Fruit fly (Drosophila melanogaster) whole organism, embryonic: ENCODE data around the gene CG11905.

Experiments used
- Awh ChIP-seq: fragments of 200-800 bp; sonication (Bioruptor generic); IDR thresholded peaks from 2 replicates; pipeline ENCODE4, ENCODE4 v1.3.6; 2022; ENCODE audit warnings: missing biosample characterization, missing genetic modification characterization
- CG11456 ChIP-seq: fragments of 200-800 bp; sonication (Bioruptor generic); IDR thresholded peaks from 3 replicates; pipeline ENCODE4 v1.3.6; 2022; ENCODE audit warnings: missing biosample characterization, missing genetic modification characterization
- CG11695 ChIP-seq: fragments of 200-800 bp; sonication (Bioruptor generic); IDR thresholded peaks from 3 replicates; pipeline ENCODE4 v1.3.6; 2022; ENCODE audit warnings: missing biosample characterization, missing genetic modification characterization
- CG13424 ChIP-seq: fragments of 200-800 bp; sonication (Bioruptor generic); optimal IDR thresholded peaks from 2 replicates; lab custom pipeline; 2019; ENCODE audit warnings: missing biosample characterization, mild to moderate bottlenecking, missing genetic modification characterization, moderate library complexity
- CG17361 ChIP-seq: fragments of 200-800 bp; sonication (Bioruptor generic); IDR thresholded peaks from 3 replicates; pipeline ENCODE4 v1.3.6; 2022; ENCODE audit warnings: missing biosample characterization, missing genetic modification characterization
- CG2120 ChIP-seq: fragments of 200-800 bp; sonication (Bioruptor generic); optimal IDR thresholded peaks from 3 replicates; lab custom pipeline; 2016; ENCODE audit warnings: missing biosample characterization, missing genetic modification characterization
- CG2199 ChIP-seq: fragments of 200-800 bp; sonication (Bioruptor generic); IDR thresholded peaks from 3 replicates; pipeline ENCODE4 v1.3.6; 2022; ENCODE audit warnings: missing biosample characterization, missing genetic modification characterization
- CG2678 ChIP-seq: fragments of 200-800 bp; sonication (Bioruptor generic); optimal IDR thresholded peaks from 3 replicates; lab custom pipeline; 2019; ENCODE audit warnings: missing biosample characterization, mild to moderate bottlenecking, missing genetic modification characterization, moderate library complexity
- CG2712 ChIP-seq: fragments of 200-800 bp; optimal IDR thresholded peaks from 3 replicates; lab custom pipeline; 2019; ENCODE audit warnings: missing biosample characterization, mild to moderate bottlenecking, missing genetic modification characterization, moderate library complexity
- CG31441 ChIP-seq: fragments of 200-800 bp; sonication (Bioruptor generic); IDR thresholded peaks from 2 replicates; pipeline ENCODE4 v1.3.6; 2022; ENCODE audit warnings: missing biosample characterization, missing genetic modification characterization
- CG32767 ChIP-seq: fragments of 200-800 bp; sonication (Bioruptor generic); IDR thresholded peaks from 2 replicates; pipeline ENCODE4 v1.3.6; 2022; ENCODE audit warnings: missing biosample characterization, missing genetic modification characterization
- CG3838 ChIP-seq: fragments of 200-800 bp; sonication (Bioruptor generic); optimal IDR thresholded peaks from 3 replicates; lab custom pipeline; 2016; ENCODE audit warnings: missing biosample characterization, missing genetic modification characterization
- CG4404 ChIP-seq: fragments of 200-800 bp; sonication (Bioruptor generic); IDR thresholded peaks from 2 replicates; pipeline ENCODE4 v1.3.6; 2022; ENCODE audit warnings: missing biosample characterization, missing genetic modification characterization
- CG6175 ChIP-seq: fragments of 200-800 bp; sonication (Bioruptor generic); IDR thresholded peaks from 3 replicates; pipeline ENCODE4 v1.3.6; 2022; ENCODE audit warnings: missing biosample characterization, missing genetic modification characterization
- CG7271 ChIP-seq: fragments of 200-800 bp; sonication (Bioruptor generic); optimal IDR thresholded peaks from 2 replicates; lab custom pipeline; 2018; ENCODE audit warnings: missing biosample characterization, mild to moderate bottlenecking, missing genetic modification characterization, moderate library complexity
- CG7839 ChIP-seq: fragments of 200-800 bp; sonication (Bioruptor generic); optimal IDR thresholded peaks from 3 replicates; lab custom pipeline; 2018; ENCODE audit warnings: missing biosample characterization, mild to moderate bottlenecking, missing genetic modification characterization, moderate library complexity
- CG8281 ChIP-seq: fragments of 200-800 bp; sonication (Bioruptor generic); optimal IDR thresholded peaks from 2 replicates; lab custom pipeline; 2018; ENCODE audit warnings: missing biosample characterization, mild to moderate bottlenecking, missing genetic modification characterization, moderate library complexity
- CG8924 ChIP-seq: fragments of 200-800 bp; optimal IDR thresholded peaks from 3 replicates; lab custom pipeline; 2019; ENCODE audit warnings: missing biosample characterization, mild to moderate bottlenecking, missing genetic modification characterization, moderate library complexity
- CG9876 ChIP-seq: fragments of 200-800 bp; sonication (Bioruptor generic); optimal IDR thresholded peaks from 2 replicates; lab custom pipeline; 2016; ENCODE audit warnings: missing biosample characterization, missing genetic modification characterization
- CoRest ChIP-seq: fragments of 200-800 bp; sonication (Bioruptor generic); optimal IDR thresholded peaks from 3 replicates; lab custom pipeline; 2018; ENCODE audit warnings: missing biosample characterization, mild to moderate bottlenecking, missing genetic modification characterization, moderate library complexity
- Ets65A ChIP-seq: fragments of 200-800 bp; sonication (Bioruptor generic); peaks from one replicate; lab custom pipeline; 2016; ENCODE audit warnings: missing biosample characterization, missing genetic modification characterization
- HmgD ChIP-seq: fragments of 200-800 bp; sonication (Bioruptor generic); optimal IDR thresholded peaks from 3 replicates; lab custom pipeline; 2016; ENCODE audit warnings: missing biosample characterization, missing genetic modification characterization
- Hr78 ChIP-seq, 2 experiments: fragments of 200-800 bp in 1 of 2; fragments of >200 bp in 1 of 2; sonication (Bioruptor generic) in 1 of 2; optimal IDR thresholded peaks; 2 replicates each; lab custom pipeline; 2017 to 2019; ENCODE audit warnings: missing biosample characterization in 2 of 2, missing genetic modification characterization in 2 of 2, mild to moderate bottlenecking in 1 of 2, moderate library complexity in 1 of 2
- Oaz ChIP-seq: fragments of 200-800 bp; sonication (Bioruptor generic); IDR thresholded peaks from 2 replicates; pipeline ENCODE4 v1.3.6; 2022; ENCODE audit warnings: missing biosample characterization, missing genetic modification characterization
- Oli ChIP-seq: fragments of 200-800 bp; sonication (Bioruptor generic); optimal IDR thresholded peaks from 2 replicates; lab custom pipeline; 2018; ENCODE audit warnings: missing biosample characterization, mild to moderate bottlenecking, missing genetic modification characterization, moderate library complexity
- Sox100B ChIP-seq: fragments of 200-800 bp; sonication (Bioruptor generic); optimal IDR thresholded peaks from 3 replicates; lab custom pipeline; 2018; ENCODE audit warnings: missing biosample characterization, mild to moderate bottlenecking, missing genetic modification characterization
- Sox102F ChIP-seq: fragments of 200-800 bp; sonication (Bioruptor generic); optimal IDR thresholded peaks from 2 replicates; lab custom pipeline; 2018; ENCODE audit warnings: missing biosample characterization, mild to moderate bottlenecking, missing genetic modification characterization, moderate library complexity
- al ChIP-seq: fragments of 200-800 bp; sonication (Bioruptor generic); IDR thresholded peaks from 2 replicates; pipeline ENCODE4 v1.3.6; 2022; ENCODE audit warnings: missing biosample characterization, missing genetic modification characterization
- chinmo ChIP-seq: fragments of 200-800 bp; sonication (Bioruptor generic); IDR thresholded peaks from 4 replicates; pipeline ENCODE4 v1.3.6; 2022; ENCODE audit warnings: missing biosample characterization, missing genetic modification characterization; ENCODE audit not compliant: partially characterized antibody
- dmrt99B ChIP-seq: fragments of 200-800 bp; sonication (Bioruptor generic); optimal IDR thresholded peaks from 2 replicates; lab custom pipeline; 2018; ENCODE audit warnings: missing biosample characterization, mild to moderate bottlenecking, missing genetic modification characterization, moderate library complexity
- exex ChIP-seq: fragments of 200-800 bp; sonication (Bioruptor generic); optimal IDR thresholded peaks from 4 replicates; lab custom pipeline; 2018; ENCODE audit warnings: missing biosample characterization, mild to moderate bottlenecking, missing genetic modification characterization, moderate library complexity
- gem ChIP-seq: fragments of 200-800 bp; sonication (Bioruptor generic); optimal IDR thresholded peaks from 2 replicates; lab custom pipeline; 2019; ENCODE audit warnings: missing biosample characterization, mild to moderate bottlenecking, missing genetic modification characterization, moderate library complexity
- grau ChIP-seq: fragments of 200-800 bp; optimal IDR thresholded peaks from 3 replicates; lab custom pipeline; 2019; ENCODE audit warnings: missing biosample characterization, mild to moderate bottlenecking, missing genetic modification characterization, moderate library complexity
- knrl ChIP-seq: fragments of 200-800 bp; sonication (Bioruptor generic); IDR thresholded peaks from 3 replicates; pipeline ENCODE4 v1.3.6; 2022; ENCODE audit warnings: missing biosample characterization, missing genetic modification characterization; ENCODE audit not compliant: partially characterized antibody
- nom ChIP-seq: fragments of 200-800 bp; sonication (Bioruptor generic); optimal IDR thresholded peaks from 2 replicates; lab custom pipeline; 2017; ENCODE audit warnings: missing biosample characterization, missing genetic modification characterization, mild to moderate bottlenecking, moderate library complexity, missing genetic modification reagents
- sisA ChIP-seq: fragments of 200-800 bp; sonication (Bioruptor generic); IDR thresholded peaks from 2 replicates; pipeline ENCODE4 v1.3.6; 2022; ENCODE audit warnings: missing biosample characterization, missing genetic modification characterization
- sr ChIP-seq: fragments of 200-800 bp; sonication (Bioruptor generic); IDR thresholded peaks from 3 replicates; pipeline ENCODE4 v1.3.6; 2022; ENCODE audit warnings: missing biosample characterization, missing genetic modification characterization
- tap ChIP-seq: fragments of 200-800 bp; optimal IDR thresholded peaks from 3 replicates; lab custom pipeline; 2019; ENCODE audit warnings: missing biosample characterization, mild to moderate bottlenecking, missing genetic modification characterization, moderate library complexity
- vvl ChIP-seq: fragments of 200-800 bp; sonication (Bioruptor generic); IDR thresholded peaks from 2 replicates; pipeline ENCODE4 v1.3.6; 2022; ENCODE audit warnings: missing biosample characterization, missing genetic modification characterization
- wek ChIP-seq: fragments of 200-800 bp; sonication (Bioruptor generic); optimal IDR thresholded peaks from 3 replicates; lab custom pipeline; 2018; ENCODE audit warnings: missing biosample characterization, mild to moderate bottlenecking, missing genetic modification characterization, moderate library complexity
- wor ChIP-seq: fragments of 200-800 bp; sonication (Bioruptor generic); IDR thresholded peaks from 2 replicates; pipeline ENCODE4 v1.3.6; 2022; ENCODE audit warnings: missing biosample characterization, missing genetic modification characterization
- z ChIP-seq: fragments of 200-800 bp; sonication (Bioruptor generic); IDR thresholded peaks from 3 replicates; pipeline ENCODE4 v1.3.6; 2022; ENCODE audit warnings: missing biosample characterization, missing genetic modification characterization

CG11905 gene

dm6 chr3L:16930522-16930921, 4.8 kb downstream of the CG11905 start (continued):
- peak; percentile 93 for TF ChIP-seq Ets65A (GFP tag; lab: Kevin White, UChicago)
- 0 out of 3 replicates have a peak, but pooled peaks have one; percentile 13 for TF ChIP-seq CG2199 (GFP tag; lab: Robert Waterston, UW)
- TF ChIP-seq CG8924, result no peak
- TF ChIP-seq CG32767 (GFP tag; lab: Robert Waterston, UW), result no peak
- TF ChIP-seq CG6175 (GFP tag; lab: Robert Waterston, UW), result peak; percentile 47; the same call in 1 of the 3 replicates
- peak; percentile 22 for TF ChIP-seq HmgD (GFP tag; lab: Kevin White, UChicago)
- no peak for TF ChIP-seq CG3838 (GFP tag; lab: Kevin White, UChicago)
- no peak for TF ChIP-seq CG4404 (GFP tag; lab: Robert Waterston, UW)
- 0 out of 3 replicates have a peak, but pooled peaks have one; percentile 43 for TF ChIP-seq knrl (GFP tag; lab: Robert Waterston, UW)
- 0 out of 2 replicates have a peak, but pooled peaks have one; percentile 32 for TF ChIP-seq Oaz (GFP tag; lab: Robert Waterston, UW)

dm6 chr3L:16927375-16927774, 8.0 kb downstream of the CG11905 start, which contains the start of gene CG13023:
TSS of gene CG13023 (minus strand) at chr3L:16927434.
- no peak for TF ChIP-seq CG7271 (tag; lab: Kevin White, UChicago)
- no peak for TF ChIP-seq tap (tag; lab: Kevin White, UChicago)
- peak; percentile 62 for TF ChIP-seq nom

- TF ChIP-seq z (GFP tag; lab: Robert Waterston, UW) (peak; percentile 88), wek (peak; percentile 12), CG2120 (GFP tag; lab: Kevin White, UChicago) (no peak), vvl (GFP tag; lab: Robert Waterston, UW) (0 out of 2 replicates have a peak, but pooled peaks have one; percentile 22), chinmo (GFP tag; lab: Robert Waterston, UW) (0 out of 4 replicates have a peak, but pooled peaks have one; percentile 35), tap (tag; lab: Kevin White, UChicago) (no peak)
- TF ChIP-seq, all 482 proteins: peak for 4
Observed at dm6 chr3L:16922952-16923351, 12.4 kb downstream of the CG11905 start, which contains the start of gene CG13028. TSS of gene CG13028 (plus strand) at chr3L:16923252.

- peak; percentile 16 for TF ChIP-seq CG2712
- 0 out of 3 replicates have a peak, but pooled peaks have one; percentile 36 for TF ChIP-seq CG11456 (GFP tag; lab: Robert Waterston, UW)
- no peak for TF ChIP-seq exex (tag; lab: Kevin White, UChicago)
- peak; percentile 25; the same call in 1 of the 2 replicates for TF ChIP-seq sisA (GFP tag; lab: Robert Waterston, UW)
- no peak for TF ChIP-seq al (GFP tag; lab: Robert Waterston, UW)
- TF ChIP-seq sr (GFP tag; lab: Robert Waterston, UW), result peak; percentile 76
- TF ChIP-seq CG13424, result peak; percentile 42
- TF ChIP-seq wor (GFP tag; lab: Robert Waterston, UW), result 0 out of 2 replicates have a peak, but pooled peaks have one; percentile 31
- TF ChIP-seq CG2678, result peak; percentile 19
- 0 out of 2 replicates have a peak, but pooled peaks have one; percentile 9 for TF ChIP-seq vvl (GFP tag; lab: Robert Waterston, UW)
- TF ChIP-seq CoRest (tag; lab: Kevin White, UChicago), result peak; percentile 12
- TF ChIP-seq CG11695 (GFP tag; lab: Robert Waterston, UW), result no peak
- peak; percentile 48 for TF ChIP-seq dmrt99B (tag; lab: Kevin White, UChicago)
- TF ChIP-seq chinmo (GFP tag; lab: Robert Waterston, UW), result peak; percentile 54; the same call in 1 of the 4 replicates
- peak; percentile 50 for TF ChIP-seq Sox100B (GFP tag; lab: Kevin White, UChicago)
- TF ChIP-seq CG7839 (tag; lab: Kevin White, UChicago), result peak; percentile 2
- TF ChIP-seq gem (tag; lab: Kevin White, UChicago), result peak; percentile 42
- TF ChIP-seq Oli (tag; lab: Kevin White, UChicago), result peak; percentile 7
- peak; percentile 95 for TF ChIP-seq CG8281 (tag; lab: Kevin White, UChicago)
- no peak for TF ChIP-seq CG9876 (GFP tag; lab: Kevin White, UChicago)
- TF ChIP-seq Awh (GFP tag; lab: Robert Waterston, UW), result 0 out of 2 replicates have a peak, but pooled peaks have one; percentile 15
- TF ChIP-seq Sox102F, result peak; percentile 59
- TF ChIP-seq CG31441 (GFP tag; lab: Robert Waterston, UW), result 0 out of 2 replicates have a peak, but pooled peaks have one; percentile 24
- 0 out of 3 replicates have a peak, but pooled peaks have one; percentile 22 for TF ChIP-seq CG17361 (GFP tag; lab: Robert Waterston, UW)
- peak; percentile 7 for TF ChIP-seq grau
- peak in 1 of 2 experiments; percentile 49 for TF ChIP-seq Hr78 (GFP tag; optimal IDR thresholded peaks at IDR 0.05; lab: Kevin White, UChicago)
Observed at dm6 chr3L:16917409-16918173, 17.7 kb downstream of the CG11905 start.
